Worm (Caenorhabditis elegans) whole organism, late embryonic: ENCODE measurements around the gene ucr-2.3.

Experiments used
- C08G9.2 ChIP-seq: sonication (generic microtip); optimal IDR thresholded peaks from 2 replicates; lab custom pipeline; 2016; ENCODE audit warnings: mild to moderate bottlenecking, missing genetic modification characterization, moderate library complexity, missing compliant biosample characterization
- K02D7.2 ChIP-seq: sonication (generic microtip); optimal IDR thresholded peaks from 2 replicates; lab custom pipeline; 2017; ENCODE audit warnings: mild to moderate bottlenecking, missing genetic modification characterization, missing compliant biosample characterization
- ceh-2 ChIP-seq: sonication (generic microtip); optimal IDR thresholded peaks from 2 replicates; lab custom pipeline; 2016; ENCODE audit warnings: missing genotype, missing genetic modification characterization, missing compliant biosample characterization
- ceh-24 ChIP-seq: sonication (generic microtip); optimal IDR thresholded peaks from 2 replicates; lab custom pipeline; 2016; ENCODE audit warnings: mild to moderate bottlenecking, missing genetic modification characterization, missing compliant biosample characterization
- ceh-45 ChIP-seq: fragments of 200-800 bp; sonication (Bioruptor generic); IDR thresholded peaks from 2 replicates; pipeline ENCODE4 v1.3.6; 2022; ENCODE audit warnings: missing genetic modification reagents, missing genetic modification characterization, missing compliant biosample characterization
- ceh-48 ChIP-seq: sonication (generic microtip); optimal IDR thresholded peaks from 2 replicates; lab custom pipeline; 2016; ENCODE audit warnings: missing genetic modification characterization, inconsistent platforms, missing compliant biosample characterization
- che-1 ChIP-seq: sonication (generic microtip); optimal IDR thresholded peaks from 2 replicates; lab custom pipeline; 2016; ENCODE audit warnings: mild to moderate bottlenecking, missing genetic modification characterization, missing compliant biosample characterization
- dmd-4 ChIP-seq: sonication (generic microtip); optimal IDR thresholded peaks from 2 replicates; lab custom pipeline; 2016; ENCODE audit warnings: borderline replicate concordance, missing genetic modification characterization, missing compliant biosample characterization
- madf-2 ChIP-seq: sonication (generic microtip); optimal IDR thresholded peaks from 2 replicates; lab custom pipeline; 2017; ENCODE audit warnings: missing genetic modification characterization, missing compliant biosample characterization
- nhr-232 ChIP-seq: sonication (generic microtip); optimal IDR thresholded peaks from 2 replicates; lab custom pipeline; 2016; ENCODE audit warnings: missing genetic modification characterization, missing compliant biosample characterization
- pax-1 ChIP-seq: fragments of 150-350 bp; optimal IDR thresholded peaks from 2 replicates; lab custom pipeline; 2014; ENCODE audit warnings: missing biosample characterization, missing genetic modification characterization
- rnt-1 ChIP-seq: sonication (generic microtip); optimal IDR thresholded peaks from 2 replicates; lab custom pipeline; 2016; ENCODE audit warnings: missing genetic modification characterization, missing compliant biosample characterization
- sdc-2 ChIP-seq: sonication (generic microtip); optimal IDR thresholded peaks from 2 replicates; lab custom pipeline; 2016; ENCODE audit warnings: missing genotype, missing genetic modification characterization, missing compliant biosample characterization
- sox-2 ChIP-seq: fragments of 200-800 bp; sonication (Bioruptor generic); IDR thresholded peaks from 2 replicates; pipeline ENCODE4 v1.3.6; 2022; ENCODE audit warnings: missing genetic modification reagents, missing genetic modification characterization, missing compliant biosample characterization
- unc-3 ChIP-seq, 2 experiments: fragments of 200-800 bp in 1 of 2; sonication (Bioruptor generic) in 1 of 2; sonication (generic microtip) in 1 of 2; conservative IDR thresholded peaks in 1 of 2; optimal IDR thresholded peaks in 1 of 2; 2 replicates each; pipeline versions ENCODE4 v1.3.6 to Lab custom; 2016 to 2022; ENCODE audit warnings: missing compliant biosample characterization in 2 of 2, missing genetic modification characterization in 2 of 2, missing genetic modification reagents in 1 of 2
- zip-5 ChIP-seq: sonication (generic microtip); optimal IDR thresholded peaks from 2 replicates; lab custom pipeline; 2016; ENCODE audit warnings: missing genetic modification characterization, missing compliant biosample characterization

The ucr-2.3 gene

ce11 chrIII:910540-911311 is 31.1 kb downstream of the ucr-2.3 start, which contains the start of the genes F23H11.5 and bra-2:
Gene F23H11.5 (minus strand): TSS chrIII:910590.
Gene bra-2 (plus strand): TSS chrIII:911261.
- TF ChIP-seq ceh-48 (peak; percentile 57), madf-2 (tag; lab: Kevin White, UChicago) (no peak)

ce11 chrIII:916897-917296 is 37.2 kb downstream of the ucr-2.3 start, which contains the start of gene idpp-13:
Gene idpp-13 (minus strand): TSS chrIII:916997.
- no peak for TF ChIP-seq sdc-2 (tag; lab: Kevin White, UChicago)
- no peak for TF ChIP-seq rnt-1 (tag; lab: Kevin White, UChicago)
- no peak for TF ChIP-seq K02D7.2 (tag; lab: Kevin White, UChicago)
- TF ChIP-seq, all 69 proteins: peak for 0

- TF ChIP-seq zip-5 (tag; lab: Kevin White, UChicago): no peak
- TF ChIP-seq dmd-4 (tag; lab: Kevin White, UChicago): no peak
- TF ChIP-seq che-1 (tag; lab: Kevin White, UChicago): no peak
- no peak for TF ChIP-seq unc-3 (GFP tag; conservative IDR thresholded peaks at IDR 0.05; lab: Robert Waterston, UW)
- no peak for TF ChIP-seq unc-3 (tag; optimal IDR thresholded peaks at IDR 0.05; lab: Kevin White, UChicago)
- TF ChIP-seq, all 69 proteins: peak for 0
Observed at ce11 chrIII:919322-919721, 39.7 kb downstream of the ucr-2.3 start, which contains the start of gene F23H11.7. Gene F23H11.7 (minus strand): TSS chrIII:919422.

- TF ChIP-seq pax-1 (tag; lab: Kevin White, UChicago): no peak
- TF ChIP-seq ceh-24: no peak
- TF ChIP-seq ceh-45 (GFP tag; lab: Robert Waterston, UW): no peak
- no peak for TF ChIP-seq nhr-232 (tag; lab: Kevin White, UChicago)
- TF ChIP-seq sox-2: no peak
- TF ChIP-seq unc-3 (GFP tag; conservative IDR thresholded peaks at IDR 0.05; lab: Robert Waterston, UW): no peak
- TF ChIP-seq unc-3 (tag; optimal IDR thresholded peaks at IDR 0.05; lab: Kevin White, UChicago): no peak
- no peak for TF ChIP-seq C08G9.2 (tag; lab: Kevin White, UChicago)
- TF ChIP-seq ceh-2 (tag; lab: Kevin White, UChicago): no peak
- TF ChIP-seq, all 69 proteins: peak for 0
Observed at ce11 chrIII:926216-926615, 46.6 kb downstream of the ucr-2.3 start, which contains the start of gene pef-1. Gene pef-1 (minus strand): TSS chrIII:926316.
